Worm (Caenorhabditis elegans) whole organism, L3 larva: ENCODE data around the gene ttll-5.

ENCODE experiments used
- R02D3.7 ChIP-seq: fragments of 150-350 bp; optimal IDR thresholded peaks from 2 replicates; lab custom pipeline; 2014; ENCODE audit warnings: missing biosample characterization, missing genetic modification characterization
- ceh-28 ChIP-seq: fragments of 150-350 bp; optimal IDR thresholded peaks from 2 replicates; lab custom pipeline; 2014; ENCODE audit warnings: missing biosample characterization, missing genetic modification reagents, missing genetic modification characterization
- fkh-2 ChIP-seq: fragments of 150-350 bp; optimal IDR thresholded peaks from 2 replicates; lab custom pipeline; 2014; ENCODE audit warnings: missing biosample characterization, missing genetic modification reagents, missing genetic modification characterization
- lin-15B ChIP-seq: fragments of 150-350 bp; optimal IDR thresholded peaks from 2 replicates; lab custom pipeline; 2014; ENCODE audit warnings: missing biosample characterization, missing genetic modification characterization
- mdl-1 ChIP-seq: fragments of 150-350 bp; optimal IDR thresholded peaks from 2 replicates; lab custom pipeline; 2014; ENCODE audit warnings: missing biosample characterization, missing genetic modification characterization
- nhr-11 ChIP-seq: fragments of 150-350 bp; optimal IDR thresholded peaks from 2 replicates; lab custom pipeline; 2014; ENCODE audit warnings: missing biosample characterization, missing genetic modification characterization
- nhr-12 ChIP-seq: fragments of 150-350 bp; optimal IDR thresholded peaks from 2 replicates; lab custom pipeline; 2014; ENCODE audit warnings: missing biosample characterization, missing genetic modification characterization
- nhr-25 ChIP-seq: sonication (generic microtip); optimal IDR thresholded peaks from 2 replicates; lab custom pipeline; 2017; ENCODE audit warnings: missing biosample characterization, missing genetic modification characterization
- snpc-4 ChIP-seq: fragments of 150-350 bp; optimal IDR thresholded peaks from 2 replicates; lab custom pipeline; 2014; ENCODE audit warnings: missing biosample characterization, missing genetic modification characterization
- unc-62 ChIP-seq: fragments of 150-350 bp; sonication (generic microtip); optimal IDR thresholded peaks from 4 replicates; lab custom pipeline; 2014; ENCODE audit warnings: missing biosample characterization, missing genetic modification reagents, missing genetic modification characterization
- ztf-4 ChIP-seq: fragments of 150-350 bp; optimal IDR thresholded peaks from 2 replicates; lab custom pipeline; 2014; ENCODE audit warnings: missing biosample characterization, missing genetic modification characterization

- no peak for TF ChIP-seq mdl-1 (tag; lab: Kevin White, UChicago)
- no peak for TF ChIP-seq ztf-4
- TF ChIP-seq nhr-12 (tag; lab: Kevin White, UChicago): no peak
- TF ChIP-seq nhr-25 (tag; lab: Kevin White, UChicago): no peak
- no peak for TF ChIP-seq R02D3.7 (tag; lab: Kevin White, UChicago)
- no peak for TF ChIP-seq ceh-28
- no peak for TF ChIP-seq fkh-2 (tag; lab: Kevin White, UChicago)
- no peak for TF ChIP-seq unc-62 (GFP tag; lab: Kevin White, UChicago)
- TF ChIP-seq snpc-4 (tag; lab: Kevin White, UChicago): no peak
- no peak for TF ChIP-seq nhr-11 (tag; lab: Kevin White, UChicago)
- no peak for TF ChIP-seq lin-15B (tag; lab: Kevin White, UChicago)
Measured at ce11 chrV:11514677-11515076, 5.8 kb downstream of the ttll-5 start, which contains the start of gene C55A6.6.
